Fruit fly (Drosophila melanogaster): ENCODE results near the gene CG4213.

CG4213 gene

dm6 chr2L:430820-431628 is 29.0 kb upstream of the CG4213 start, which contains the start of gene ex (continued):
- TF ChIP-seq D (optimal IDR thresholded peaks at IDR 0.05) (no peak), D (GFP tag; optimal IDR thresholded peaks at IDR 0.05) (peak; percentile 14), ap (GFP tag; IDR thresholded peaks at IDR 0.05) (no peak), CG1647 (GFP tag; optimal IDR thresholded peaks at IDR 0.05) (no peak), eve (GFP tag; optimal IDR thresholded peaks at IDR 0.05) (peak in 1 of 2 experiments; percentile 65), pnt (GFP tag; optimal IDR thresholded peaks at IDR 0.05) (peak; percentile 9), CG10147 (GFP tag; optimal IDR thresholded peaks at IDR 0.05) (peak; percentile 34), ato (GFP tag; IDR thresholded peaks at IDR 0.05; ENCODE audit: partially characterized antibody) (peak; percentile 48; the same call in 1 of the 2 replicates), CG1024 (GFP tag; IDR thresholded peaks at IDR 0.05) (no peak), zen (tag; optimal IDR thresholded peaks at IDR 0.05) (no peak), Nf-YC (tag; optimal IDR thresholded peaks at IDR 0.05) (peak; percentile 33), CG17328 (GFP tag; IDR thresholded peaks at IDR 0.05) (no peak), CG1233 (GFP tag; optimal IDR thresholded peaks at IDR 0.05) (peak; percentile 68), CG7372 (GFP tag; IDR thresholded peaks at IDR 0.05) (no peak), ase (GFP tag; IDR thresholded peaks at IDR 0.05) (no peak), CG34422 (GFP tag; IDR thresholded peaks at IDR 0.05) (no peak), hth (optimal IDR thresholded peaks at IDR 0.05) (no peak), Dbx (GFP tag; IDR thresholded peaks at IDR 0.05) (peak; percentile 51; the same call in 1 of the 3 replicates), CG16779 (GFP tag; IDR thresholded peaks at IDR 0.05) (no peak), Elba2 (GFP tag; optimal IDR thresholded peaks at IDR 0.05) (peak; percentile 34), fru (optimal IDR thresholded peaks at IDR 0.05) (no peak), chm (GFP tag; IDR thresholded peaks at IDR 0.05) (peak; percentile 68), CG15696 (tag; optimal IDR thresholded peaks at IDR 0.05) (peak; percentile 67), cas (GFP tag; IDR thresholded peaks at IDR 0.05) (no peak), Max (GFP tag; optimal IDR thresholded peaks at IDR 0.05) (no peak), CG15073 (GFP tag; optimal IDR thresholded peaks at IDR 0.05) (no peak), CG3995 (GFP tag; optimal IDR thresholded peaks at IDR 0.05) (no peak), trh (GFP tag; optimal IDR thresholded peaks at IDR 0.05) (no peak), ranshi (GFP tag; IDR thresholded peaks at IDR 0.05) (no peak; the same call in 1 of the 2 replicates), lbe (GFP tag; optimal IDR thresholded peaks at IDR 0.05) (peak; percentile 66), tin (GFP tag; optimal IDR thresholded peaks at IDR 0.05) (no peak), CG9932 (GFP tag; IDR thresholded peaks at IDR 0.05) (no peak), HmgZ (tag; optimal IDR thresholded peaks at IDR 0.05) (peak; percentile 65), crc (GFP tag; optimal IDR thresholded peaks at IDR 0.05) (no peak), CG8944 (GFP tag; optimal IDR thresholded peaks at IDR 0.05) (no peak), Side (GFP tag; optimal IDR thresholded peaks at IDR 0.05) (peak; percentile 25), Mes4 (GFP tag; optimal IDR thresholded peaks at IDR 0.05) (peak; percentile 31), CG4424 (GFP tag; optimal IDR thresholded peaks at IDR 0.05) (no peak), Trl (optimal IDR thresholded peaks at IDR 0.05) (peak; percentile 50 to 56), Trl (GFP tag; optimal IDR thresholded peaks at IDR 0.05) (peak; percentile 23), HLH4C (GFP tag; IDR thresholded peaks at IDR 0.05; ENCODE audit: partially characterized antibody) (peak; percentile 43; the same call in 1 of the 3 replicates), dysf (GFP tag; IDR thresholded peaks at IDR 0.05) (no peak), Rfx (GFP tag; IDR thresholded peaks at IDR 0.05) (no peak), prd (optimal IDR thresholded peaks at IDR 0.05) (no peak), prd (GFP tag; IDR thresholded peaks at IDR 0.05) (no peak), CG14965 (GFP tag; optimal IDR thresholded peaks at IDR 0.05; ENCODE audit: borderline replicate concordance) (peak; percentile 14), Hr51 (GFP tag; optimal IDR thresholded peaks at IDR 0.05) (peak; percentile 7 to 13), tll (GFP tag; optimal IDR thresholded peaks at IDR 0.05) (no peak), Sox102F (GFP tag; optimal IDR thresholded peaks at IDR 0.05) (peak; percentile 42), shn (GFP tag; optimal IDR thresholded peaks at IDR 0.05) (peak; percentile 50), jing (GFP tag; optimal IDR thresholded peaks at IDR 0.05) (no peak), CG3838 (GFP tag; optimal IDR thresholded peaks at IDR 0.05) (no peak)

Measured in whole organism, embryonic.